Worm (Caenorhabditis elegans): ENCODE data around the gene rib-2.
"Not testable (repeated sequence)": the region's sequence is repeated elsewhere in the genome, so short reads cannot be mapped to it uniquely, and the experiment has no call there.

Gene rib-2

ce11 chrIII:10720170-10720569, 22.4 kb upstream of the rib-2 start:
- no peak for TF ChIP-seq unc-62 (GFP tag; optimal IDR thresholded peaks at IDR 0.05)

DNA sequence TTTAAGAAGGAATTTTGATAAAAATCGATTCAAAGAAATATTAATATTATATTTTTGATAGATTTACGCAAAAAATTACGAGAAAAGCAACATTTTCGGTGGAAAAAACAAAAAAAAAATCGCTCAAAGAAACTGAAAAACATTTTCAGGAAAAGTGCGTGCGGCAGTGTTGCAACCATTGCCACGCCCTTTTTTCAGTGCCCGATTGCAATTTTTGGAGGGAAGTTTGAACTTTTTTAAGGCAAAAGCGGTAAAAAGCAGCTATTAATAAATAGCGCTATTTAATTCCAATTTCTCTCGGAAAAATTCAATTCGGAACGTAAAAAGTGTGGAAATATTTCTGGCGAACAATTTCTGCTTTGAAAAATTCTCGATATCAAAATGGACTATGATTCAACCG, 21.6 kb upstream of the rib-2 start:
- no peak for TF ChIP-seq unc-62 (GFP tag; optimal IDR thresholded peaks at IDR 0.05)

ce11 chrIII:10730510-10730909, 12.1 kb upstream of the rib-2 start, which contains the start of gene tat-3:
Gene tat-3, minus strand, starts transcription at chrIII:10730705.
- no peak for TF ChIP-seq unc-62 (GFP tag; optimal IDR thresholded peaks at IDR 0.05)

- no peak for TF ChIP-seq unc-62 (GFP tag; optimal IDR thresholded peaks at IDR 0.05)
These were observed 9.3 kb upstream of the rib-2 start for ce11 chrIII:10733300-10733699.

- TF ChIP-seq unc-62 (GFP tag; optimal IDR thresholded peaks at IDR 0.05): no peak
These were observed 7.9 kb upstream of the rib-2 start for ce11 chrIII:10734511-10735233.

DNA sequence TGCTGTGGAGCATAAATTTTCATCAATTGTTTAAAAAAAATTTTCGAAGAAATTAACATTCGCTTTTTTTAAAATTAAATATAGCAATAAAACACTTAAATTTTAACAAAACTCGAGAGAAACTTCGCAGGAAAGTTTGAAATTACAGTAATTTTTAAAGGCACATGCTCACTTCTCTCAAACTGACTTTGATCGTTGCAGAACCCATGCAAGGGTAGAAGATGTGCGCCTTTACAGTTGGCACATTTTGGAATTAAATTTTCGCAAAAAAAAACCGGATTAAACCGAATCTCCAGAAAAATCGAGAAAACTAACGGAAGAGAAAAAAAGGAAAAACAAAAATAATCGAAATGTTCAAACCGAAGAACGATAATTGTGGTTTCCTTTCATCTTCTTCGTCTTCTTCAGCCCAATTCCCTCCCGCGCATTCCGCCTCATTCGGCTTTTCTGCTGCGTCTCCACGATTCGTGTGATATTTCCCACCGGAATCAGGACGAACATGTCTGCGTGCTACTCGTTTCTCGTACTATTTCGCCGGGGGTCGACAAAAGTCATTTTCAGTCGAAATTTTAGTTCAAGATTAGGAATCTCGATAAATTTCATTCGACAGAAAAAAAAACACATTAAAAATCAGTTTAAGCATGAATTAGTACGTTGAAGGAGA, 6.2 kb upstream of the rib-2 start:
- no peak for TF ChIP-seq unc-62 (GFP tag; optimal IDR thresholded peaks at IDR 0.05)

ce11 chrIII:10738081-10738480, 4.5 kb upstream of the rib-2 start:
- TF ChIP-seq unc-62 (GFP tag; optimal IDR thresholded peaks at IDR 0.05): no peak

DNA sequence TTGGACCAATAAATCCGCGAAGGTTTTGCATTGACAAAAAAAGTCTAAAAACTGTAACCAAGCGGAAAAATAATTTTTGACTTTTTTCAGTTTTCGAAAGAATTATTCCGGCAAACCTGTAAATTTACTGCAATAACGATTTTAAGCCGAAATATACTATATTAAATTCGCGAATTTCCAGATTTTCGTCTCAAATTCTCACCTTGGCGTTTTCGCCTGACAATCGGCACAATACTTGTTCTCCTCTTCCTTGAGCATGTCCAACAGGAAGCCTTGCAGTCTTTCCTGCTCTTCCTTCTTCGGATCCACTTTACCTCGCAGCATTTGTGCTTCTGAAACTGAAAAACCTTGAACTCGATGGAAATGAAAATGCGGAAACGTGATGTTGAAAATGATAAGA, 3.2 kb upstream of the rib-2 start, which contains the start of gene smap-1:
Gene smap-1, minus strand, starts transcription at position 338 of the 400 bp plus-strand sequence.
- no peak for TF ChIP-seq unc-62 (GFP tag; optimal IDR thresholded peaks at IDR 0.05)

DNA sequence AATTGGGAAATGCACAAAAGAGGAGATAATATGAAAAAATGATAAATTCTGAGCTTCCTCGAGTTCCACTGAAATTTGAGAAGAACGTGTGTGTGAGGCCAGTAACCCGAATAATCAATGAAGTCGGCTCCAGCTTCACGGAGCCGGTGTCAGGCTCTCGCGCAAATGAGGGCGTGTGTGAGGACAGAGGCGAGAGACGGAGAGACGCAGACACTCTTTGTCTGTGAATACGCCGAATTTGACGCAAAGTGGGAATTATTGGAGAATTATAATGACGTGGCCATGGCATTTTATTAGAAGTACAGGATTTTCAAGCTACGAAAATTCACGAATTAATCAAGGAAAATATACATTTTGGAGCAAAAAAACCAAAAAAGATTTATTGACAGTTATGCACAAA, 2.7 kb upstream of the rib-2 start:
- TF ChIP-seq unc-62 (GFP tag; optimal IDR thresholded peaks at IDR 0.05): no peak

ce11 chrIII:10740518-10740917, 2.1 kb upstream of the rib-2 start, which contains the start of gene K01G5.8:
Gene K01G5.8, minus strand, starts transcription at chrIII:10740772.
- TF ChIP-seq unc-62 (GFP tag; optimal IDR thresholded peaks at IDR 0.05): no peak

DNA sequence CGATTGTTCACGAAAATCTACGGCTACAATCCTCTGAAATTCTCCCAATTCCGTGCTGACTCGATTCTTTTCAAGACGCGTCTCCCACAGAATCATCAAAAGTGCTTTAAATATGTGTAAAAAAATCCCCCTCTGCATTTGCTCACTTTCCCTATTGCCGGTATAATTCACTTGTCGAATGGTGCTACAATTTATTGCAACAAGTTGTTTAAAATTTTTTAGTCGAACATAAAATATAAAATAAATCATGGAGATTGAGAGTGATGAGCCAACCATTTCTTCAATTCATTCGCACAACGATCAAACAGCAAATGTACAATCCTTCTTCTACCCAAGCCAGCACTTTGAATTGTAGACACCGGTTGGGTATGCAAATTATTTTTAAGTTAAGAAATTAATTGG, 3.8 kb downstream of the rib-2 start:
- TF ChIP-seq unc-62 (GFP tag; optimal IDR thresholded peaks at IDR 0.05): no peak

ce11 chrIII:10747620-10748479, 5.2 kb downstream of the rib-2 start, which contains the start of the genes ran-1 and dkc-1:
Gene ran-1, minus strand, starts transcription at chrIII:10747728.
Gene dkc-1, plus strand, starts transcription at chrIII:10748429.
- no peak for TF ChIP-seq unc-62 (GFP tag; optimal IDR thresholded peaks at IDR 0.05)

DNA sequence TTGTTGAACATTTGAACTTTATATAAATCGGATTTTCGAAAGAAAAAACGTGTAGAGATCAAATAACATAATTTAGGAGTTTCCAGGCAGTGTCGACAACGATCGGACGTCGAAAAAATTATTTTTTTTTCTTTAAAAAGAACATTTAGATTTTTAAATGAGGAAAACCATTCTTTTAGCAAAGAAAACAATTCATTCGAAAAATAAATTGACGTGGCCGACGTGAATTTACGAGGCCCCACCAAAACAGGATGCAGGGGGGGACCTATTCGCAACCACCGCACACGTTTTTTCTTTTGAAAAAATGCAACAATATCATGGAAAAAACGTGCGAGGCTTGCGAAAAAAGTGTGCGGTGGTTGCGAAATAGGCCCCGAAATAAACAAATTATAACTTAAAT, 7.4 kb downstream of the rib-2 start, which contains the start of gene enu-3.6:
Gene enu-3.6, plus strand, starts transcription at position 392 of the 400 bp plus-strand sequence.
- not testable (repeated sequence) for TF ChIP-seq unc-62 (GFP tag; optimal IDR thresholded peaks at IDR 0.05)

- no peak for TF ChIP-seq unc-62 (GFP tag; optimal IDR thresholded peaks at IDR 0.05)
These were observed 11.8 kb downstream of the rib-2 start for ce11 chrIII:10754379-10754778.

ce11 chrIII:10755480-10756066, 13.0 kb downstream of the rib-2 start, which contains the start of gene hpl-2:
Gene hpl-2, minus strand, starts transcription at chrIII:10755530.
- no peak for TF ChIP-seq unc-62 (GFP tag; optimal IDR thresholded peaks at IDR 0.05)

Measured in whole organism, dauer.